Fruit fly (Drosophila melanogaster): ENCODE results near the gene mthl7.

The mthl7 gene

dm6 chr3L:8187397-8187811, 7.1 kb upstream of the mthl7 start (continued):
- TF ChIP-seq CG17385 (GFP tag; optimal IDR thresholded peaks at IDR 0.05) (no peak), sima (GFP tag; optimal IDR thresholded peaks at IDR 0.05) (no peak), CG9609 (GFP tag; optimal IDR thresholded peaks at IDR 0.05) (no peak), gsb-n (tag; optimal IDR thresholded peaks at IDR 0.05) (no peak), Adf1 (GFP tag; IDR thresholded peaks at IDR 0.05) (no peak), lbe (GFP tag; optimal IDR thresholded peaks at IDR 0.05) (no peak), yki (optimal IDR thresholded peaks at IDR 0.05) (no peak), org-1 (GFP tag; optimal IDR thresholded peaks at IDR 0.05) (no peak), CG3838 (GFP tag; optimal IDR thresholded peaks at IDR 0.05) (no peak), dmrt99B (tag; optimal IDR thresholded peaks at IDR 0.05) (no peak), bsh (GFP tag; optimal IDR thresholded peaks at IDR 0.05) (no peak), gt (GFP tag; IDR thresholded peaks at IDR 0.05) (no peak), kay (GFP tag; optimal IDR thresholded peaks at IDR 0.05) (no peak), CG5953 (GFP tag; IDR thresholded peaks at IDR 0.05) (no peak), ken (GFP tag; IDR thresholded peaks at IDR 0.05) (no peak), stwl (tag; optimal IDR thresholded peaks at IDR 0.05) (no peak), cas (GFP tag; IDR thresholded peaks at IDR 0.05) (no peak), CG6175 (GFP tag; IDR thresholded peaks at IDR 0.05) (no peak), kah (GFP tag; optimal IDR thresholded peaks at IDR 0.05) (no peak), CG10366 (GFP tag; IDR thresholded peaks at IDR 0.05) (no peak), zfh1 (GFP tag; IDR thresholded peaks at IDR 0.05) (0 out of 3 replicates have a peak, but pooled peaks have one; percentile 13), twi (tag; optimal IDR thresholded peaks at IDR 0.05) (no peak), Drgx (GFP tag; IDR thresholded peaks at IDR 0.05) (0 out of 2 replicates have a peak, but pooled peaks have one; percentile 13), CG7556 (GFP tag; optimal IDR thresholded peaks at IDR 0.05) (no peak), CG7357 (GFP tag; IDR thresholded peaks at IDR 0.05) (no peak), Taf1 (GFP tag; IDR thresholded peaks at IDR 0.05) (no peak), CG9727 (GFP tag; optimal IDR thresholded peaks at IDR 0.05) (no peak), slp2 (GFP tag; optimal IDR thresholded peaks at IDR 0.05) (no peak)

dm6 chr3L:8186627-8187396, 6.5 kb upstream of the mthl7 start, which contains the start of the genes ERR and Atg18a:
Gene ERR (minus strand): TSS chr3L:8186671.
Gene Atg18a (plus strand): TSS chr3L:8186857.
- TF ChIP-seq CG14441 (GFP tag; IDR thresholded peaks at IDR 0.05) (peak; percentile 90), CG7963 (GFP tag; IDR thresholded peaks at IDR 0.05; ENCODE audit: partially characterized antibody) (peak; percentile 34; the same call in 1 of the 3 replicates), CG2129 (GFP tag; IDR thresholded peaks at IDR 0.05; ENCODE audit: partially characterized antibody) (0 out of 2 replicates have a peak, but pooled peaks have one; percentile 13), B-H2 (GFP tag; optimal IDR thresholded peaks at IDR 0.05) (peak; percentile 85), Ssrp (tag; optimal IDR thresholded peaks at IDR 0.05) (peak; percentile 88), CG12744 (GFP tag; optimal IDR thresholded peaks at IDR 0.05) (peak; percentile 63), MBD-R2 (GFP tag; IDR thresholded peaks at IDR 0.05) (peak; percentile 76), esg (GFP tag; conservative IDR thresholded peaks at IDR 0.05) (peak; percentile 87), CG10543 (GFP tag; optimal IDR thresholded peaks at IDR 0.05) (peak; percentile 92), B-H1 (GFP tag; IDR thresholded peaks at IDR 0.05) (peak; percentile 82), tup (GFP tag; optimal IDR thresholded peaks at IDR 0.05) (peak; percentile 68), Mad (GFP tag; optimal IDR thresholded peaks at IDR 0.05) (peak; percentile 90), Abd-B (GFP tag; optimal IDR thresholded peaks at IDR 0.05) (peak; percentile 92), Dad (GFP tag; optimal IDR thresholded peaks at IDR 0.05) (peak; percentile 82), CG10979 (tag; optimal IDR thresholded peaks at IDR 0.05) (peak; percentile 68), Nf-YC (tag; optimal IDR thresholded peaks at IDR 0.05) (peak; percentile 81), Meics (GFP tag; optimal IDR thresholded peaks at IDR 0.05) (peak; percentile 80), CG33557 (GFP tag; optimal IDR thresholded peaks at IDR 0.05) (peak; percentile 76), CG4707 (GFP tag; optimal IDR thresholded peaks at IDR 0.05) (no peak), CG10431 (GFP tag; optimal IDR thresholded peaks at IDR 0.05) (peak; percentile 47), CG5245 (GFP tag; optimal IDR thresholded peaks at IDR 0.05) (peak; percentile 82), CG6791 (GFP tag; IDR thresholded peaks at IDR 0.05; ENCODE audit: partially characterized antibody) (peak; percentile 45; the same call in 1 of the 3 replicates), Fer3 (tag; optimal IDR thresholded peaks at IDR 0.05) (peak; percentile 82)
